Fruit fly (Drosophila melanogaster) whole organism, embryonic: Measurements from ENCODE around the gene Rnf146.

Experiments
- Aef1 ChIP-seq: fragments of 200-800 bp; sonication (Bioruptor generic); IDR thresholded peaks from 3 replicates; pipeline ENCODE4 v1.3.6; 2022; ENCODE audit warnings: missing biosample characterization, missing genetic modification characterization
- CG11695 ChIP-seq: fragments of 200-800 bp; sonication (Bioruptor generic); IDR thresholded peaks from 3 replicates; pipeline ENCODE4 v1.3.6; 2022; ENCODE audit warnings: missing biosample characterization, missing genetic modification characterization
- CG12219 ChIP-seq: fragments of 200-800 bp; sonication (Bioruptor generic); optimal IDR thresholded peaks from 3 replicates; lab custom pipeline; 2018; ENCODE audit warnings: missing biosample characterization, mild to moderate bottlenecking, missing genetic modification characterization
- CG12299 ChIP-seq: fragments of 200-800 bp; sonication (Bioruptor generic); optimal IDR thresholded peaks from 2 replicates; lab custom pipeline; 2018; ENCODE audit warnings: missing biosample characterization, mild to moderate bottlenecking, missing genetic modification characterization
- CG12659 ChIP-seq: fragments of 200-800 bp; sonication (Bioruptor generic); optimal IDR thresholded peaks from 3 replicates; lab custom pipeline; 2017; ENCODE audit warnings: mild to moderate bottlenecking, missing biosample characterization, missing genetic modification reagents, missing genetic modification characterization
- CG16815 ChIP-seq: fragments of 200-800 bp; sonication (Bioruptor generic); optimal IDR thresholded peaks from 3 replicates; lab custom pipeline; 2017; ENCODE audit warnings: missing biosample characterization, mild to moderate bottlenecking, missing genetic modification characterization
- CG17186 ChIP-seq: fragments of 200-800 bp; sonication (Bioruptor generic); optimal IDR thresholded peaks from 3 replicates; lab custom pipeline; 2017; ENCODE audit warnings: missing biosample characterization, missing genetic modification reagents, missing genetic modification characterization
- CG17612 ChIP-seq: fragments of 200-800 bp; sonication (Bioruptor generic); IDR thresholded peaks from 2 replicates; pipeline ENCODE4 v1.3.6; 2022; ENCODE audit warnings: missing biosample characterization, missing genetic modification characterization
- CG2116 ChIP-seq: fragments of 200-800 bp; sonication (Bioruptor generic); optimal IDR thresholded peaks from 3 replicates; lab custom pipeline; 2018; ENCODE audit warnings: missing biosample characterization, mild to moderate bottlenecking, missing genetic modification characterization
- CG30020 ChIP-seq: fragments of 200-800 bp; optimal IDR thresholded peaks from 2 replicates; lab custom pipeline; 2019; ENCODE audit warnings: missing biosample characterization, mild to moderate bottlenecking, missing genetic modification characterization, moderate library complexity
- CG33557 ChIP-seq: fragments of 200-800 bp; sonication (Bioruptor generic); optimal IDR thresholded peaks from 2 replicates; lab custom pipeline; 2019; ENCODE audit warnings: missing biosample characterization, mild to moderate bottlenecking, missing genetic modification characterization, moderate library complexity
- CG34376 ChIP-seq: fragments of 200-800 bp; sonication (Bioruptor generic); optimal IDR thresholded peaks from 2 replicates; lab custom pipeline; 2018; ENCODE audit warnings: missing biosample characterization, mild to moderate bottlenecking, missing genetic modification characterization
- CG4360 ChIP-seq: fragments of 200-800 bp; sonication (Bioruptor generic); IDR thresholded peaks from 2 replicates; pipeline ENCODE4 v1.3.6; 2022; ENCODE audit warnings: missing biosample characterization, missing genetic modification characterization
- CG43689 ChIP-seq: fragments of 200-800 bp; sonication (Bioruptor generic); IDR thresholded peaks from 2 replicates; pipeline ENCODE4 v1.3.6; 2022; ENCODE audit warnings: missing biosample characterization, missing genetic modification characterization
- CG4707 ChIP-seq: fragments of 200-800 bp; sonication (Bioruptor generic); optimal IDR thresholded peaks from 2 replicates; lab custom pipeline; 2018; ENCODE audit warnings: missing biosample characterization, mild to moderate bottlenecking, missing genetic modification characterization, moderate library complexity
- CG6175 ChIP-seq: fragments of 200-800 bp; sonication (Bioruptor generic); IDR thresholded peaks from 3 replicates; pipeline ENCODE4 v1.3.6; 2022; ENCODE audit warnings: missing biosample characterization, missing genetic modification characterization
- CG8388 ChIP-seq: fragments of 200-800 bp; sonication (Bioruptor generic); optimal IDR thresholded peaks from 2 replicates; lab custom pipeline; 2019; ENCODE audit warnings: missing biosample characterization, mild to moderate bottlenecking, missing genetic modification characterization, moderate library complexity
- CG8765 ChIP-seq: fragments of 200-800 bp; sonication (Bioruptor generic); IDR thresholded peaks from 2 replicates; pipeline ENCODE4 v1.3.6; 2022; ENCODE audit warnings: missing biosample characterization, missing genetic modification characterization
- CG9797 ChIP-seq: fragments of 200-800 bp; sonication (Bioruptor generic); optimal IDR thresholded peaks from 3 replicates; lab custom pipeline; 2018; ENCODE audit warnings: missing biosample characterization, mild to moderate bottlenecking, missing genetic modification characterization
- D19B ChIP-seq: fragments of 200-800 bp; sonication (Bioruptor generic); optimal IDR thresholded peaks from 2 replicates; lab custom pipeline; 2017; ENCODE audit warnings: missing biosample characterization, mild to moderate bottlenecking, missing genetic modification characterization
- Ets65A ChIP-seq: fragments of 200-800 bp; sonication (Bioruptor generic); peaks from one replicate; lab custom pipeline; 2016; ENCODE audit warnings: missing biosample characterization, missing genetic modification characterization
- Ets97D ChIP-seq: fragments of 200-800 bp; sonication (Bioruptor generic); optimal IDR thresholded peaks from 3 replicates; lab custom pipeline; 2016; ENCODE audit warnings: missing biosample characterization, missing genetic modification characterization
- Fer1 ChIP-seq: fragments of 200-800 bp; sonication (Bioruptor generic); optimal IDR thresholded peaks from 2 replicates; lab custom pipeline; 2017; ENCODE audit warnings: missing biosample characterization, mild to moderate bottlenecking, missing genetic modification characterization
- HLH54F ChIP-seq: fragments of 200-800 bp; sonication (Bioruptor generic); optimal IDR thresholded peaks from 3 replicates; lab custom pipeline; 2016; ENCODE audit warnings: missing biosample characterization, missing genetic modification characterization
- Hr51 ChIP-seq, 2 experiments: fragments of 200-800 bp; sonication (Bioruptor generic); optimal IDR thresholded peaks; 2 replicates in 1 of 2; 3 replicates in 1 of 2; lab custom pipeline; 2016 to 2018; ENCODE audit warnings: missing biosample characterization in 2 of 2, missing genetic modification characterization in 2 of 2, mild to moderate bottlenecking in 1 of 2, moderate library complexity in 1 of 2
- Kr ChIP-seq: fragments of 200-800 bp; sonication (Bioruptor generic); optimal IDR thresholded peaks from 2 replicates; lab custom pipeline; 2017; ENCODE audit warnings: missing biosample characterization, mild to moderate bottlenecking, missing genetic modification characterization
- MESR4 ChIP-seq: fragments of 200-800 bp; sonication (Bioruptor generic); optimal IDR thresholded peaks from 2 replicates; lab custom pipeline; 2018; ENCODE audit warnings: missing biosample characterization, mild to moderate bottlenecking, missing genetic modification characterization, moderate library complexity
- NC2α ChIP-seq: fragments of 200-800 bp; sonication (Bioruptor generic); optimal IDR thresholded peaks from 2 replicates; lab custom pipeline; 2016; ENCODE audit warnings: missing biosample characterization, missing genetic modification characterization
- Rfx ChIP-seq: fragments of 200-800 bp; sonication (Bioruptor generic); IDR thresholded peaks from 2 replicates; pipeline ENCODE4 v1.3.6; 2022; ENCODE audit warnings: missing biosample characterization, missing genetic modification characterization
- Sry-β ChIP-seq: fragments of 200-800 bp; sonication (Bioruptor generic); optimal IDR thresholded peaks from 2 replicates; lab custom pipeline; 2018; ENCODE audit warnings: missing biosample characterization, mild to moderate bottlenecking, missing genetic modification characterization, moderate library complexity
- abd-A ChIP-seq: fragments of 200-800 bp; sonication (Bioruptor generic); optimal IDR thresholded peaks from 3 replicates; lab custom pipeline; 2019; ENCODE audit warnings: missing biosample characterization, mild to moderate bottlenecking, missing genetic modification characterization, moderate library complexity
- da ChIP-seq: fragments of 200-800 bp; sonication (Bioruptor generic); optimal IDR thresholded peaks from 2 replicates; lab custom pipeline; 2016; ENCODE audit warnings: missing biosample characterization, missing genetic modification characterization
- dm ChIP-seq: fragments of 200-800 bp; sonication (Bioruptor generic); optimal IDR thresholded peaks from 3 replicates; lab custom pipeline; 2016; ENCODE audit warnings: missing biosample characterization, missing genetic modification characterization
- fd102C ChIP-seq: fragments of 200-800 bp; sonication (Bioruptor generic); optimal IDR thresholded peaks from 2 replicates; lab custom pipeline; 2018; ENCODE audit warnings: missing biosample characterization, mild to moderate bottlenecking, missing genetic modification characterization, moderate library complexity
- fd64A ChIP-seq: fragments of 200-800 bp; sonication (Bioruptor generic); optimal IDR thresholded peaks from 3 replicates; lab custom pipeline; 2018; ENCODE audit warnings: missing biosample characterization, mild to moderate bottlenecking, missing genetic modification characterization
- gce ChIP-seq: fragments of 200-800 bp; sonication (Bioruptor generic); IDR thresholded peaks from 3 replicates; pipeline ENCODE4 v1.3.6; 2022; ENCODE audit warnings: missing biosample characterization, missing genetic modification characterization
- lmd ChIP-seq: fragments of 200-800 bp; sonication (Bioruptor generic); IDR thresholded peaks from 2 replicates; pipeline ENCODE4 v1.3.6; 2022; ENCODE audit warnings: missing biosample characterization, missing genetic modification characterization
- lola ChIP-seq, 3 experiments: fragments of >200 bp in 2 of 3; fragments of 200-800 bp in 1 of 3; sonication (Bioruptor generic) in 1 of 3; optimal IDR thresholded peaks; 2 replicates each; lab custom pipeline; 2017 to 2019; ENCODE audit warnings: missing biosample characterization in 3 of 3, missing genetic modification characterization in 3 of 3, mild to moderate bottlenecking in 1 of 3, moderate library complexity in 1 of 3
- maf-S ChIP-seq: fragments of 200-800 bp; sonication (Bioruptor generic); optimal IDR thresholded peaks from 2 replicates; lab custom pipeline; 2016; ENCODE audit warnings: missing biosample characterization, missing genetic modification characterization
- mld ChIP-seq: fragments of 200-800 bp; sonication (Bioruptor generic); IDR thresholded peaks from 3 replicates; pipeline ENCODE4 v1.3.6; 2022; ENCODE audit warnings: missing biosample characterization, missing genetic modification characterization; ENCODE audit not compliant: partially characterized antibody
- nau ChIP-seq: fragments of 200-800 bp; sonication (Bioruptor generic); optimal IDR thresholded peaks from 3 replicates; lab custom pipeline; 2017; ENCODE audit warnings: missing biosample characterization, mild to moderate bottlenecking, missing genetic modification characterization, missing genetic modification reagents
- nerfin-2 ChIP-seq: fragments of 200-800 bp; sonication (Bioruptor generic); IDR thresholded peaks from 2 replicates; pipeline ENCODE4 v1.3.6; 2022; ENCODE audit warnings: missing biosample characterization, missing genetic modification characterization; ENCODE audit not compliant: partially characterized antibody
- pfk ChIP-seq: fragments of 200-800 bp; sonication (Bioruptor generic); optimal IDR thresholded peaks from 2 replicates; lab custom pipeline; 2018; ENCODE audit warnings: missing biosample characterization, mild to moderate bottlenecking, missing genetic modification characterization, moderate library complexity
- phol ChIP-seq: fragments of 200-800 bp; sonication (Bioruptor generic); optimal IDR thresholded peaks from 3 replicates; lab custom pipeline; 2018; ENCODE audit warnings: missing biosample characterization, mild to moderate bottlenecking, missing genetic modification characterization, moderate library complexity
- psq ChIP-seq: fragments of 200-800 bp; sonication (Bioruptor generic); optimal IDR thresholded peaks from 2 replicates; lab custom pipeline; 2017; ENCODE audit warnings: missing biosample characterization, missing genetic modification characterization
- pum ChIP-seq: fragments of 200-800 bp; sonication (Bioruptor generic); optimal IDR thresholded peaks from 2 replicates; lab custom pipeline; 2016; ENCODE audit warnings: missing biosample characterization, missing genetic modification characterization
- stwl ChIP-seq: fragments of 200-800 bp; sonication (Bioruptor generic); optimal IDR thresholded peaks from 3 replicates; lab custom pipeline; 2018; ENCODE audit warnings: missing biosample characterization, mild to moderate bottlenecking, missing genetic modification characterization, moderate library complexity
- toy ChIP-seq: fragments of 200-800 bp; sonication (Bioruptor generic); IDR thresholded peaks from 2 replicates; pipeline ENCODE4 v1.3.6; 2022; ENCODE audit warnings: missing biosample characterization, missing genetic modification characterization
- vvl ChIP-seq: fragments of 200-800 bp; sonication (Bioruptor generic); IDR thresholded peaks from 2 replicates; pipeline ENCODE4 v1.3.6; 2022; ENCODE audit warnings: missing biosample characterization, missing genetic modification characterization
- zfh2 ChIP-seq: fragments of 200-800 bp; sonication (Bioruptor generic); optimal IDR thresholded peaks from 2 replicates; lab custom pipeline; 2016; ENCODE audit warnings: missing biosample characterization, missing genetic modification characterization

Gene Rnf146

dm6 chr3L:19590422-19590821 lies 52.2 kb downstream of the Rnf146 start, which contains the start of gene CG14100 (continued):
- peak; percentile 95 for TF ChIP-seq CG2116 (GFP tag; lab: Kevin White, UChicago)
- peak; percentile 100 for TF ChIP-seq HLH54F
- TF ChIP-seq CG4707 (GFP tag; lab: Kevin White, UChicago): peak; percentile 100
- peak; percentile 100 for TF ChIP-seq NC2α (GFP tag; lab: Kevin White, UChicago)
- TF ChIP-seq CG8765: peak; percentile 100
- TF ChIP-seq psq (GFP tag; lab: Kevin White, UChicago): peak; percentile 100
- TF ChIP-seq vvl (GFP tag; lab: Robert Waterston, UW): peak; percentile 100
- TF ChIP-seq lola (GFP tag; optimal IDR thresholded peaks at IDR 0.05; lab: Kevin White, UChicago): peak in 1 of 3 experiments; percentile 100
- peak; percentile 100 for TF ChIP-seq fd64A (GFP tag; lab: Kevin White, UChicago)
- TF ChIP-seq Kr (GFP tag; lab: Kevin White, UChicago): peak; percentile 99
- TF ChIP-seq Hr51 (GFP tag; optimal IDR thresholded peaks at IDR 0.05; lab: Kevin White, UChicago): peak; percentile 100
- TF ChIP-seq Fer1: peak; percentile 100
- peak; percentile 100 for TF ChIP-seq CG12219 (GFP tag; lab: Kevin White, UChicago)
- TF ChIP-seq Rfx (GFP tag; lab: Robert Waterston, UW): peak; percentile 100
- TF ChIP-seq abd-A (tag; lab: Kevin White, UChicago): peak; percentile 99
- peak; percentile 100 for TF ChIP-seq MESR4 (GFP tag; lab: Kevin White, UChicago)
- TF ChIP-seq D19B (GFP tag; lab: Kevin White, UChicago): peak; percentile 99
- TF ChIP-seq toy (GFP tag; lab: Robert Waterston, UW): peak; percentile 100
- TF ChIP-seq Ets65A (GFP tag; lab: Kevin White, UChicago): peak; percentile 100
- peak; percentile 100 for TF ChIP-seq Aef1 (GFP tag; lab: Robert Waterston, UW)
- peak; percentile 100 for TF ChIP-seq zfh2 (GFP tag; lab: Kevin White, UChicago)
- TF ChIP-seq fd102C: peak; percentile 99
- peak; percentile 98 for TF ChIP-seq CG17186 (GFP tag; lab: Kevin White, UChicago)
- TF ChIP-seq CG9797: peak; percentile 91
- peak; percentile 98 for TF ChIP-seq Ets97D
- no peak for TF ChIP-seq mld (GFP tag; lab: Robert Waterston, UW)
- TF ChIP-seq CG34376 (GFP tag; lab: Kevin White, UChicago): peak; percentile 100
- TF ChIP-seq stwl (tag; lab: Kevin White, UChicago): peak; percentile 99
- peak; percentile 100 for TF ChIP-seq CG17612 (GFP tag; lab: Robert Waterston, UW)
- TF ChIP-seq nau: no peak
- TF ChIP-seq CG8388 (GFP tag; lab: Kevin White, UChicago): peak; percentile 100
- TF ChIP-seq CG11695 (GFP tag; lab: Robert Waterston, UW): peak; percentile 100
- peak; percentile 91 for TF ChIP-seq pfk (GFP tag; lab: Kevin White, UChicago)
- peak; percentile 100 for TF ChIP-seq gce (GFP tag; lab: Robert Waterston, UW)
- TF ChIP-seq dm: peak; percentile 100
- TF ChIP-seq CG16815 (GFP tag; lab: Kevin White, UChicago): peak; percentile 100
- peak; percentile 100 for TF ChIP-seq CG33557
- TF ChIP-seq CG6175: peak; percentile 100
- peak; percentile 94 for TF ChIP-seq CG30020
- peak; percentile 100 for TF ChIP-seq CG12299
- peak; percentile 100 for TF ChIP-seq phol
- TF ChIP-seq maf-S: peak; percentile 100
- TF ChIP-seq da: peak; percentile 100
- peak; percentile 54; the same call in 1 of the 2 replicates for TF ChIP-seq nerfin-2 (GFP tag; lab: Robert Waterston, UW)
- peak; percentile 87 for TF ChIP-seq Sry-β
- peak; percentile 100 for TF ChIP-seq lmd (GFP tag; lab: Robert Waterston, UW)
- TF ChIP-seq CG12659 (GFP tag; lab: Kevin White, UChicago): peak; percentile 100
- TF ChIP-seq CG4360 (GFP tag; lab: Robert Waterston, UW): peak; percentile 98
- peak; percentile 100 for TF ChIP-seq pum (GFP tag; lab: Kevin White, UChicago)
- peak; percentile 100 for TF ChIP-seq CG43689
